Worm (Caenorhabditis elegans) whole organism, L1 larva: Measurements from ENCODE around the gene R07A4.2.
A peak's percentile ranks its signal among the peaks of the same experiment; 100 is the strongest.

Experiments
- C16A3.4 ChIP-seq: fragments of 150-350 bp; optimal IDR thresholded peaks from 2 replicates; lab custom pipeline; 2014; ENCODE audit warnings: missing biosample characterization, missing genetic modification characterization
- Y116A8C.19 ChIP-seq: sonication (generic microtip); optimal IDR thresholded peaks from 2 replicates; lab custom pipeline; 2016; ENCODE audit warnings: missing compliant biosample characterization, missing genetic modification characterization, borderline replicate concordance
- aha-1 ChIP-seq: fragments of 150-350 bp; optimal IDR thresholded peaks from 2 replicates; lab custom pipeline; 2014; ENCODE audit warnings: missing biosample characterization, missing genetic modification characterization
- aly-2 ChIP-seq: fragments of 150-350 bp; optimal IDR thresholded peaks from 2 replicates; lab custom pipeline; 2014; ENCODE audit warnings: missing biosample characterization, missing genetic modification characterization
- ceh-82 ChIP-seq, 3 experiments: fragments of 150-350 bp in 1 of 3; sonication (generic microtip) in 2 of 3; optimal IDR thresholded peaks; 2 replicates each; lab custom pipeline; 2014 to 2017; ENCODE audit warnings: missing biosample characterization in 3 of 3, missing genetic modification characterization in 3 of 3
- ceh-88 ChIP-seq: fragments of 200-800 bp; sonication (Bioruptor generic); IDR thresholded peaks from 2 replicates; pipeline ENCODE4 v1.3.6; 2022; ENCODE audit warnings: missing genetic modification characterization, missing compliant biosample characterization
- ces-1 ChIP-seq: fragments of 150-350 bp; optimal IDR thresholded peaks from 2 replicates; lab custom pipeline; 2014; ENCODE audit warnings: missing biosample characterization, missing genetic modification reagents, missing genetic modification characterization
- efl-1 ChIP-seq, 4 experiments: fragments of 150-350 bp; optimal IDR thresholded peaks in 3 of 4; peaks in 1 of 4; 1 replicate in 1 of 4; 2 replicates in 3 of 4; lab custom pipeline; 2014; ENCODE audit warnings: missing biosample characterization in 2 of 4, missing genetic modification characterization in 2 of 4, missing genetic modification reagents in 2 of 4
- efl-3 ChIP-seq: fragments of 200-800 bp; sonication (Bioruptor generic); optimal IDR thresholded peaks from 2 replicates; lab custom pipeline; 2018; ENCODE audit warnings: mild to moderate bottlenecking, missing genetic modification characterization, missing compliant biosample characterization
- egl-13 ChIP-seq: sonication (generic microtip); optimal IDR thresholded peaks from 2 replicates; lab custom pipeline; 2016; ENCODE audit warnings: missing genotype, missing genetic modification reagents, missing genetic modification characterization, missing compliant biosample characterization
- elt-2 ChIP-seq: sonication (generic microtip); optimal IDR thresholded peaks from 2 replicates; lab custom pipeline; 2016; ENCODE audit warnings: missing genetic modification characterization, mild to moderate bottlenecking, inconsistent platforms, missing compliant biosample characterization, missing genetic modification reagents
- elt-3 ChIP-seq, 6 experiments: fragments of 150-350 bp in 1 of 6; sonication (generic microtip); optimal IDR thresholded peaks; 2 replicates each; lab custom pipeline; 2017 to 2018; ENCODE audit warnings: missing biosample characterization in 6 of 6, missing genetic modification characterization in 6 of 6, inconsistent platforms in 1 of 6
- fkh-10 ChIP-seq: sonication (generic microtip); optimal IDR thresholded peaks from 2 replicates; lab custom pipeline; 2017; ENCODE audit warnings: missing biosample characterization, missing genetic modification reagents, missing genetic modification characterization
- fkh-8 ChIP-seq: sonication (generic microtip); optimal IDR thresholded peaks from 2 replicates; lab custom pipeline; 2016; ENCODE audit warnings: mild to moderate bottlenecking, missing genetic modification characterization, missing compliant biosample characterization
- fos-1 ChIP-seq: fragments of 150-350 bp; optimal IDR thresholded peaks from 2 replicates; lab custom pipeline; 2014; ENCODE audit warnings: missing biosample characterization, missing genetic modification characterization
- hlh-17 ChIP-seq: fragments of 200-800 bp; sonication (Bioruptor generic); optimal IDR thresholded peaks from 2 replicates; lab custom pipeline; 2018; ENCODE audit warnings: missing genetic modification characterization, mild to moderate bottlenecking, missing compliant biosample characterization, moderate library complexity, borderline replicate concordance
- hlh-4 ChIP-seq: sonication (generic microtip); optimal IDR thresholded peaks from 2 replicates; lab custom pipeline; 2016; ENCODE audit warnings: mild to moderate bottlenecking, missing genetic modification characterization, missing compliant biosample characterization
- isw-1 ChIP-seq: fragments of 200-800 bp; sonication (Bioruptor generic); IDR thresholded peaks from 2 replicates; pipeline ENCODE4 v1.3.6; 2022; ENCODE audit warnings: missing genetic modification characterization, missing compliant biosample characterization
- jun-1 ChIP-seq: fragments of 150-350 bp; optimal IDR thresholded peaks from 2 replicates; lab custom pipeline; 2014; ENCODE audit warnings: missing biosample characterization, missing genetic modification reagents, missing genetic modification characterization
- lin-13 ChIP-seq: fragments of 150-350 bp; optimal IDR thresholded peaks from 2 replicates; lab custom pipeline; 2014; ENCODE audit warnings: missing biosample characterization, missing genetic modification reagents, missing genetic modification characterization
- lin-14 ChIP-seq: fragments of 200-800 bp; sonication (Bioruptor generic); optimal IDR thresholded peaks from 2 replicates; lab custom pipeline; 2018; ENCODE audit warnings: mild to moderate bottlenecking, missing genetic modification characterization, moderate library complexity, missing compliant biosample characterization
- lin-35 ChIP-seq, 2 experiments: fragments of 150-350 bp; optimal IDR thresholded peaks; 2 replicates each; lab custom pipeline; 2014; ENCODE audit warnings: missing biosample characterization in 2 of 2, missing genetic modification characterization in 2 of 2, missing genetic modification reagents in 2 of 2
- lin-39 ChIP-seq: fragments of 150-350 bp; optimal IDR thresholded peaks from 2 replicates; lab custom pipeline; 2014; ENCODE audit warnings: missing biosample characterization, missing genetic modification reagents, missing genetic modification characterization
- lir-3 ChIP-seq: sonication (generic microtip); optimal IDR thresholded peaks from 2 replicates; lab custom pipeline; 2016; ENCODE audit warnings: mild to moderate bottlenecking, missing genetic modification characterization, moderate library complexity, missing compliant biosample characterization; ENCODE audit not compliant: poor library complexity
- lsy-2 ChIP-seq, 2 experiments: fragments of 150-350 bp; optimal IDR thresholded peaks; 2 replicates each; lab custom pipeline; 2014; ENCODE audit warnings: missing biosample characterization in 2 of 2, missing genetic modification characterization in 2 of 2
- mab-9 ChIP-seq: fragments of 200-800 bp; sonication (Bioruptor generic); IDR thresholded peaks from 2 replicates; pipeline ENCODE4 v1.3.6; 2022; ENCODE audit warnings: missing genetic modification reagents, missing genetic modification characterization, missing compliant biosample characterization
- mdl-1 ChIP-seq, 2 experiments: fragments of 150-350 bp; optimal IDR thresholded peaks; 2 replicates each; lab custom pipeline; 2014 to 2017; ENCODE audit warnings: missing biosample characterization in 2 of 2, missing genetic modification characterization in 2 of 2, inconsistent platforms in 1 of 2
- mep-1 ChIP-seq: fragments of 150-350 bp; optimal IDR thresholded peaks from 2 replicates; lab custom pipeline; 2014; ENCODE audit warnings: missing biosample characterization, missing genetic modification characterization
- nhr-11 ChIP-seq: fragments of 150-350 bp; optimal IDR thresholded peaks from 2 replicates; lab custom pipeline; 2014; ENCODE audit warnings: missing biosample characterization, missing genetic modification characterization
- nhr-19 ChIP-seq: fragments of 200-800 bp; sonication (Bioruptor generic); conservative IDR thresholded peaks from 2 replicates; pipeline ENCODE4 v1.3.6; 2022; ENCODE audit warnings: missing genetic modification characterization, missing compliant biosample characterization
- nhr-20 ChIP-seq: sonication (generic microtip); optimal IDR thresholded peaks from 2 replicates; lab custom pipeline; 2016; ENCODE audit warnings: mild to moderate bottlenecking, missing genetic modification characterization, missing compliant biosample characterization
- nhr-237 ChIP-seq: fragments of 150-350 bp; optimal IDR thresholded peaks from 2 replicates; lab custom pipeline; 2014; ENCODE audit warnings: missing biosample characterization, missing genetic modification characterization
- nhr-47 ChIP-seq: sonication (generic microtip); optimal IDR thresholded peaks from 2 replicates; lab custom pipeline; 2016; ENCODE audit warnings: mild to moderate bottlenecking, missing genetic modification characterization, moderate library complexity, missing compliant biosample characterization
- nhr-76 ChIP-seq: sonication (generic microtip); optimal IDR thresholded peaks from 2 replicates; lab custom pipeline; 2017; ENCODE audit warnings: missing biosample characterization, missing genetic modification characterization
- nhr-85 ChIP-seq: sonication (generic microtip); peaks from one replicate; lab custom pipeline; 2016; ENCODE audit warnings: missing genetic modification characterization, inconsistent platforms, missing compliant biosample characterization
- pag-3 ChIP-seq: sonication (generic microtip); optimal IDR thresholded peaks from 2 replicates; lab custom pipeline; 2017; ENCODE audit warnings: missing genetic modification characterization, mild to moderate bottlenecking, missing compliant biosample characterization, antibody characterized with exemption, borderline replicate concordance; ENCODE audit not compliant: insufficient read depth
- rnt-1 ChIP-seq: sonication (generic microtip); optimal IDR thresholded peaks from 2 replicates; lab custom pipeline; 2016; ENCODE audit warnings: mild to moderate bottlenecking, missing genetic modification characterization, moderate library complexity, missing compliant biosample characterization
- skn-1 ChIP-seq: fragments of 150-350 bp; optimal IDR thresholded peaks from 2 replicates; lab custom pipeline; 2014; ENCODE audit warnings: missing biosample characterization, missing genetic modification characterization
- sup-37 ChIP-seq: fragments of 200-800 bp; sonication (Bioruptor generic); optimal IDR thresholded peaks from 2 replicates; lab custom pipeline; 2018; ENCODE audit warnings: mild to moderate bottlenecking, missing genetic modification characterization, missing compliant biosample characterization
- unc-30 ChIP-seq: sonication (generic microtip); optimal IDR thresholded peaks from 2 replicates; lab custom pipeline; 2017; ENCODE audit warnings: missing biosample characterization, missing genetic modification characterization
- unc-62 ChIP-seq: fragments of 150-350 bp; optimal IDR thresholded peaks from 2 replicates; lab custom pipeline; 2014; ENCODE audit warnings: missing biosample characterization, missing genetic modification reagents, missing genetic modification characterization
- unc-86 ChIP-seq: sonication (generic microtip); optimal IDR thresholded peaks from 2 replicates; lab custom pipeline; 2016; ENCODE audit warnings: missing genetic modification characterization, missing compliant biosample characterization
- xbp-1 ChIP-seq: sonication (generic microtip); optimal IDR thresholded peaks from 2 replicates; lab custom pipeline; 2016; ENCODE audit warnings: missing genetic modification characterization, missing compliant biosample characterization
- zip-4 ChIP-seq: fragments of 200-800 bp; sonication (Bioruptor generic); optimal IDR thresholded peaks from 2 replicates; lab custom pipeline; 2018; ENCODE audit warnings: mild to moderate bottlenecking, missing genetic modification characterization, moderate library complexity, missing compliant biosample characterization
- ztf-11 ChIP-seq, 2 experiments: sonication (generic microtip); optimal IDR thresholded peaks; 2 replicates each; lab custom pipeline; 2016 to 2017; ENCODE audit warnings: missing genetic modification characterization in 2 of 2, missing biosample characterization in 1 of 2, missing compliant biosample characterization in 1 of 2
- ztf-4 ChIP-seq: fragments of 150-350 bp; optimal IDR thresholded peaks from 2 replicates; lab custom pipeline; 2014; ENCODE audit warnings: missing biosample characterization, missing genetic modification characterization

The R07A4.2 gene

DNA sequence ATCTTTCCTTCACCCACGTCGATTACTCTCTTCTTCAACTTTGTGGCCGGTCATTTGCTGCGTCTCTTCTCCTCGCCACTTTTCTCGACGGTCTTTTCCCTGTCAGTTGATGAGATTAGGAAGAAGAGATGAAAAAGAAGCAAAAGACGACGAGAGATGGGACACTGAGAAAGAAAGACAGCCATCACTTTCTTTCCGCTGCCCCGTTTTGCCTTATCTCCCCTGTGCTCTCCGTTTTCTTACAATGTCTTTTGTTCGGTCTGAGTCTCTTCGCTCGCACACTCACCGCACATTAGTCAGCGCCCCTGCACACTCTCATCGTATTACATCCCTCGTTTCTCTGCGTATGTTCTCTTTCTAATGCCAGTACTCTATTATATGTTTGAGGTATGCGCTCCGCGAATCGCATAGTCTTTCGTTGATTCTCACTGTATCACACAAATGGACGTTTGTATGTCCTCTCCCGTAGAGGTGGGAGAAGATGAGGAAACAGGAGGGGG is 19.9 kb upstream of the R07A4.2 start (continued):
- TF ChIP-seq unc-30 = no peak
- TF ChIP-seq nhr-20 (tag; lab: Kevin White, UChicago) = peak; percentile 100
- peak in 5 of 6 experiments; percentile 1 to 90 (median 79) for TF ChIP-seq elt-3 (tag; optimal IDR thresholded peaks at IDR 0.05; lab: Kevin White, UChicago)
- peak; percentile 76 for TF ChIP-seq sup-37
- peak; percentile 93 for TF ChIP-seq lin-13
- TF ChIP-seq nhr-237 (tag; lab: Kevin White, UChicago) = peak; percentile 91
- TF ChIP-seq Y116A8C.19 = peak; percentile 9
- no peak for TF ChIP-seq efl-3
- peak; percentile 93 for TF ChIP-seq nhr-11 (tag; lab: Kevin White, UChicago)
- peak; percentile 86 for TF ChIP-seq C16A3.4 (tag; lab: Kevin White, UChicago)
- no peak for TF ChIP-seq hlh-17
- peak; percentile 26 for TF ChIP-seq aly-2 (tag; lab: Kevin White, UChicago)
- TF ChIP-seq efl-1 (optimal IDR thresholded peaks at IDR 0.05; lab: Kevin White, UChicago) = peak; percentile 74 to 90
- peak; percentile 28 to 95 for TF ChIP-seq efl-1 (GFP tag; optimal IDR thresholded peaks at IDR 0.05 in 1 of 2; lab: Kevin White, UChicago)
- TF ChIP-seq fos-1 (tag; lab: Kevin White, UChicago) = peak; percentile 95
- peak; percentile 95 for TF ChIP-seq jun-1 (tag; lab: Kevin White, UChicago)
- TF ChIP-seq elt-2 (tag; lab: Kevin White, UChicago) = peak; percentile 95
- peak; percentile 95 for TF ChIP-seq xbp-1 (tag; lab: Kevin White, UChicago)
- TF ChIP-seq mdl-1 (tag; optimal IDR thresholded peaks at IDR 0.05; lab: Kevin White, UChicago) = peak; percentile 70 to 96
- peak; percentile 6 for TF ChIP-seq unc-62
- TF ChIP-seq ztf-11 (tag; optimal IDR thresholded peaks at IDR 0.05; lab: Kevin White, UChicago) = peak in 1 of 2 experiments; percentile 84
- TF ChIP-seq nhr-19 (GFP tag; lab: Robert Waterston, UW) = peak; percentile 94
- TF ChIP-seq rnt-1 (tag; lab: Kevin White, UChicago) = peak; percentile 90
- peak; percentile 87 for TF ChIP-seq lir-3
- TF ChIP-seq ceh-82 (tag; optimal IDR thresholded peaks at IDR 0.05; lab: Kevin White, UChicago) = peak; percentile 29 to 86 (median 79)
- peak; percentile 68 to 85 for TF ChIP-seq lin-35 (GFP tag; optimal IDR thresholded peaks at IDR 0.05; lab: Kevin White, UChicago)
- peak; percentile 84 for TF ChIP-seq mab-9 (GFP tag; lab: Robert Waterston, UW)
- TF ChIP-seq pag-3 = no peak
- TF ChIP-seq lsy-2 (tag; optimal IDR thresholded peaks at IDR 0.05; lab: Kevin White, UChicago) = peak; percentile 89 to 93
- peak; percentile 98 for TF ChIP-seq nhr-47 (tag; lab: Kevin White, UChicago)
- peak; percentile 67 for TF ChIP-seq aha-1
- peak; percentile 87 for TF ChIP-seq mep-1 (tag; lab: Kevin White, UChicago)
- TF ChIP-seq lin-39 (tag; lab: Kevin White, UChicago) = peak; percentile 62
- TF ChIP-seq egl-13 = peak; percentile 94
- TF ChIP-seq fkh-10 (GFP tag; lab: Kevin White, UChicago) = peak; percentile 98
- no peak for TF ChIP-seq nhr-76 (tag; lab: Kevin White, UChicago)
- no peak for TF ChIP-seq hlh-4 (tag; lab: Kevin White, UChicago)
- peak; percentile 96 for TF ChIP-seq ztf-4 (tag; lab: Kevin White, UChicago)
- TF ChIP-seq ceh-88 (GFP tag; lab: Robert Waterston, UW) = peak; percentile 47; the same call in 1 of the 2 replicates
- TF ChIP-seq skn-1 (tag; lab: Kevin White, UChicago) = peak; percentile 73
- TF ChIP-seq isw-1 = peak; percentile 84
- peak; percentile 82 for TF ChIP-seq ces-1

DNA sequence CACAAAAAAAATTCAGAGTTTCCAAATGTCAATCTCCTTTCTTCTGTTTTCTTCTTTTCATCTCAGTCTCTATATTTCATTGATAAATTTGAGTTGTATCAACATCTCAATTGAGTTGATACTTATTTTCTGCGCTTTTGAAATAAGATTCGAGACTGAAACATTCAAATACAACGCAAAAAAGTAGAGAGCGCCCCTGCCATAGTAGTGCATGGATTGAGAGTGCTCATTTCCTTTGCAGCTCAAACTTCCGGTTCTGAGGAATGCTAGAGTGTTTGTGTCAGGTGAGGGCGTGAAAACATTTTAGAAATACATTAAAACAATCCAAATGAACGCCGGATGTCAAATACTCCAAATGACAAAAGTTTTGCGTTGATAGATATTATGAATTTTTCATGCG is 17.1 kb upstream of the R07A4.2 start:
- peak; percentile 31 for TF ChIP-seq fkh-8 (tag; lab: Kevin White, UChicago)
- peak; percentile 9 for TF ChIP-seq unc-86 (tag; lab: Kevin White, UChicago)
- TF ChIP-seq egl-13 = peak; percentile 45
- TF ChIP-seq zip-4 (GFP tag; lab: Kevin White, UChicago) = no peak
- TF ChIP-seq lin-14 (GFP tag; lab: Kevin White, UChicago) = peak; percentile 50
- TF ChIP-seq Y116A8C.19 = no peak
- TF ChIP-seq nhr-85 = peak; percentile 42
- peak; percentile 26 for TF ChIP-seq nhr-47 (tag; lab: Kevin White, UChicago)
